Fruit fly (Drosophila melanogaster) whole organism, embryonic: Measurements from ENCODE around the gene Ogdh.

Experiments used
- CG4424 ChIP-seq: fragments of 200-800 bp; sonication (Bioruptor generic); optimal IDR thresholded peaks from 3 replicates; lab custom pipeline; 2016; ENCODE audit warnings: missing biosample characterization, missing genetic modification characterization
- CG6854 ChIP-seq: fragments of 200-800 bp; sonication (Bioruptor generic); optimal IDR thresholded peaks from 3 replicates; lab custom pipeline; 2017; ENCODE audit warnings: missing biosample characterization, mild to moderate bottlenecking, missing genetic modification characterization
- bowl ChIP-seq: fragments of 200-800 bp; sonication (Bioruptor generic); IDR thresholded peaks from 2 replicates; pipeline ENCODE4 v1.3.6; 2022; ENCODE audit warnings: missing biosample characterization, missing genetic modification characterization

dm6 chr3L:16994805-16995204, 40.2 kb downstream of the Ogdh start:
- TF ChIP-seq bowl, result no peak
- TF ChIP-seq CG4424 (GFP tag; lab: Kevin White, UChicago), result no peak
- TF ChIP-seq CG6854, result no peak
